Worm (Caenorhabditis elegans) whole organism, L2 larva: ENCODE data around the gene clec-179.

Experiments
- C34F6.9 ChIP-seq: fragments of 150-350 bp; optimal IDR thresholded peaks from 2 replicates; lab custom pipeline; 2014; ENCODE audit warnings: missing biosample characterization, missing genetic modification characterization
- F13H6.1 ChIP-seq: sonication (generic microtip); optimal IDR thresholded peaks from 2 replicates; lab custom pipeline; 2016; ENCODE audit warnings: missing genetic modification characterization, missing compliant biosample characterization
- R02D3.7 ChIP-seq: fragments of 150-350 bp; optimal IDR thresholded peaks from 2 replicates; lab custom pipeline; 2014; ENCODE audit warnings: missing biosample characterization, missing genetic modification characterization
- Y55F3AM.14 ChIP-seq: fragments of 200-800 bp; sonication (Bioruptor generic); optimal IDR thresholded peaks from 2 replicates; lab custom pipeline; 2018; ENCODE audit warnings: mild to moderate bottlenecking, missing genetic modification characterization, missing compliant biosample characterization
- ZK546.5 ChIP-seq: sonication (generic microtip); optimal IDR thresholded peaks from 2 replicates; lab custom pipeline; 2017; ENCODE audit warnings: missing biosample characterization, missing genetic modification characterization
- aly-2 ChIP-seq: fragments of 150-350 bp; optimal IDR thresholded peaks from 2 replicates; lab custom pipeline; 2014; ENCODE audit warnings: missing biosample characterization, missing genetic modification characterization
- blmp-1 ChIP-seq: sonication (generic microtip); optimal IDR thresholded peaks from 2 replicates; lab custom pipeline; 2017; ENCODE audit warnings: missing genetic modification characterization, mild to moderate bottlenecking, missing compliant biosample characterization, antibody characterized with exemption, moderate library complexity; ENCODE audit not compliant: insufficient read depth
- ceh-82 ChIP-seq: fragments of 150-350 bp; optimal IDR thresholded peaks from 2 replicates; lab custom pipeline; 2014; ENCODE audit warnings: missing biosample characterization, missing genetic modification characterization
- crh-2 ChIP-seq: sonication (generic microtip); optimal IDR thresholded peaks from 2 replicates; lab custom pipeline; 2017; ENCODE audit warnings: missing biosample characterization, missing genetic modification characterization
- egl-27 ChIP-seq: sonication (generic microtip); optimal IDR thresholded peaks from 3 replicates; lab custom pipeline; 2017; ENCODE audit warnings: missing biosample characterization, missing genetic modification reagents, missing genetic modification characterization
- elt-1 ChIP-seq: fragments of 150-350 bp; optimal IDR thresholded peaks from 2 replicates; lab custom pipeline; 2014; ENCODE audit warnings: missing biosample characterization, missing genetic modification characterization
- elt-3 ChIP-seq: sonication (generic microtip); optimal IDR thresholded peaks from 2 replicates; lab custom pipeline; 2017; ENCODE audit warnings: missing biosample characterization, missing genetic modification characterization
- fos-1 ChIP-seq: fragments of 150-350 bp; optimal IDR thresholded peaks from 2 replicates; lab custom pipeline; 2014; ENCODE audit warnings: missing biosample characterization, missing genetic modification characterization
- gmeb-1 ChIP-seq: fragments of 150-350 bp; optimal IDR thresholded peaks from 2 replicates; lab custom pipeline; 2014; ENCODE audit warnings: missing biosample characterization, missing genetic modification characterization
- lin-13 ChIP-seq: fragments of 150-350 bp; optimal IDR thresholded peaks from 2 replicates; lab custom pipeline; 2014; ENCODE audit warnings: missing biosample characterization, missing genetic modification reagents, missing genetic modification characterization
- lin-39 ChIP-seq: fragments of 150-350 bp; optimal IDR thresholded peaks from 2 replicates; lab custom pipeline; 2014; ENCODE audit warnings: missing biosample characterization, missing genetic modification reagents, missing genetic modification characterization
- lsy-2 ChIP-seq, 2 experiments: fragments of 150-350 bp in 1 of 2; sonication (generic microtip) in 1 of 2; optimal IDR thresholded peaks; 2 replicates each; lab custom pipeline; 2014 to 2017; ENCODE audit warnings: missing biosample characterization in 2 of 2, missing genetic modification characterization in 2 of 2
- mab-5 ChIP-seq: fragments of 150-350 bp; optimal IDR thresholded peaks from 2 replicates; lab custom pipeline; 2014; ENCODE audit warnings: missing biosample characterization, missing genetic modification characterization
- mdl-1 ChIP-seq, 2 experiments: fragments of 150-350 bp in 1 of 2; sonication (generic microtip) in 1 of 2; optimal IDR thresholded peaks; 2 replicates each; lab custom pipeline; 2017; ENCODE audit warnings: missing biosample characterization in 2 of 2, missing genetic modification characterization in 2 of 2
- nhr-129 ChIP-seq: fragments of 150-350 bp; optimal IDR thresholded peaks from 2 replicates; lab custom pipeline; 2014; ENCODE audit warnings: missing biosample characterization, missing genetic modification characterization
- nhr-23 ChIP-seq: fragments of 150-350 bp; optimal IDR thresholded peaks from 2 replicates; lab custom pipeline; 2014; ENCODE audit warnings: missing biosample characterization, missing genetic modification reagents, missing genetic modification characterization
- nhr-25 ChIP-seq: fragments of 150-350 bp; sonication (generic microtip); optimal IDR thresholded peaks from 3 replicates; lab custom pipeline; 2014; ENCODE audit warnings: missing biosample characterization, missing genetic modification characterization
- nhr-6 ChIP-seq: fragments of 150-350 bp; optimal IDR thresholded peaks from 2 replicates; lab custom pipeline; 2014; ENCODE audit warnings: missing biosample characterization, missing genetic modification characterization
- nhr-77 ChIP-seq: fragments of 150-350 bp; optimal IDR thresholded peaks from 2 replicates; lab custom pipeline; 2014; ENCODE audit warnings: missing biosample characterization, missing genetic modification characterization
- peb-1 ChIP-seq: fragments of 150-350 bp; optimal IDR thresholded peaks from 2 replicates; lab custom pipeline; 2014; ENCODE audit warnings: missing biosample characterization, missing genetic modification characterization
- skn-1 ChIP-seq: sonication (generic microtip); optimal IDR thresholded peaks from 2 replicates; lab custom pipeline; 2017; ENCODE audit warnings: missing biosample characterization, missing genetic modification characterization
- sma-9 ChIP-seq, 2 experiments: fragments of 150-350 bp in 1 of 2; sonication (generic microtip) in 1 of 2; optimal IDR thresholded peaks; 2 replicates each; lab custom pipeline; 2014 to 2016; ENCODE audit warnings: missing genetic modification characterization in 2 of 2, mild to moderate bottlenecking in 1 of 2, missing biosample characterization in 1 of 2, missing compliant biosample characterization in 1 of 2, missing genetic modification reagents in 1 of 2, moderate library complexity in 1 of 2
- snpc-4 ChIP-seq: fragments of 150-350 bp; optimal IDR thresholded peaks from 2 replicates; lab custom pipeline; 2014; ENCODE audit warnings: missing biosample characterization, missing genetic modification characterization
- unc-55 ChIP-seq: fragments of 150-350 bp; sonication (generic microtip); optimal IDR thresholded peaks from 3 replicates; lab custom pipeline; 2014; ENCODE audit warnings: missing biosample characterization, missing genetic modification reagents, missing genetic modification characterization
- unc-62 ChIP-seq: fragments of 150-350 bp; optimal IDR thresholded peaks from 2 replicates; lab custom pipeline; 2014; ENCODE audit warnings: missing biosample characterization, missing genetic modification reagents, missing genetic modification characterization
- zag-1 ChIP-seq: fragments of 150-350 bp; optimal IDR thresholded peaks from 2 replicates; lab custom pipeline; 2014; ENCODE audit warnings: missing biosample characterization, missing genetic modification characterization
- ztf-1 ChIP-seq: fragments of 200-800 bp; sonication (Bioruptor generic); conservative IDR thresholded peaks from 2 replicates; pipeline ENCODE4 v1.3.6; 2022; ENCODE audit warnings: missing genetic modification characterization, missing compliant biosample characterization
- ztf-4 ChIP-seq: fragments of 150-350 bp; optimal IDR thresholded peaks from 2 replicates; lab custom pipeline; 2014; ENCODE audit warnings: missing biosample characterization, missing genetic modification characterization

clec-179 gene

DNA sequence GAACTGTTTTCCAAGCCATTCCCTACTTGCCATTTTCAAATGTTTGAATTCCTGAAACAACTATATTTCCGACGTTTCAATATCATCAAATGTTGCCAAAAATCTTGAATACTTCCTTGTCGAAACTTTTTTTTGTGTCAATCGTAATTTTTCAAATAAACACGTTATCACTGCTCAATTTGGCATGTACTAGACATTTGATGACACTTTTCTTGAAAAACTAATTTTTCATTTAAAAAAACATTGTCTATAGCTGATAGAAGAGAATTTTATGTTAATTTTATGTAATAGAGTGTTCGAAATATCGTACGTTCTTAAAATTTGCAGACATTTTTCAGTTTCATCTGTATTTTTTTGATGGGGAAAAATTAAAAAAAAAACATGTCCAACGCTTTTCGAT lies 1.7 kb downstream of the clec-179 start:
- TF ChIP-seq blmp-1 (tag; lab: Kevin White, UChicago) (no peak), nhr-77 (tag; lab: Kevin White, UChicago) (no peak), ztf-4 (tag; lab: Kevin White, UChicago) (no peak), crh-2 (tag; lab: Kevin White, UChicago) (no peak)

DNA sequence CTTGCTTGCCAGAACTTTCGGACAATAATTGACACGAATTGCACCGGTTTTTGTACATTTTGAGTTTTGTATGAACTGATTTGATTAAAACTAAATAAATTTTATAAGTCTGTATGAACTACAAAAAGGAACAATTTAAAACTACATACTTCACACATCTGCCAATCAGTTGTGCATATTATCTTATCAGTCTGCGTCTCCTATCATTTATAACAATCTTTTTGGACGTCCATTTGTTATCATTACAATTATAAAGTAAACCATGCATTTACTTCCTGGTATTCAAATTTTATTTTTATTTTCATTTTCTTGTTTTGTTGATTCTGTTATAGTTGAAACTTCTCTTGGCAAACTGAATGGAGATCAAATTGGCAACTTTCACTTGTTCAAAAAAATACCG lies 4.2 kb downstream of the clec-179 start, which contains the start of gene cest-10:
cest-10 (plus strand) TSS at position 254 of the 400 bp plus-strand sequence.
- TF ChIP-seq nhr-77 (tag; lab: Kevin White, UChicago) (no peak), nhr-25 (tag; lab: Kevin White, UChicago) (peak; percentile 40), sma-9 (GFP tag; optimal IDR thresholded peaks at IDR 0.05; lab: Kevin White, UChicago) (peak; percentile 29), sma-9 (tag; optimal IDR thresholded peaks at IDR 0.05; lab: Kevin White, UChicago) (no peak), blmp-1 (tag; lab: Kevin White, UChicago) (peak; percentile 9), fos-1 (tag; lab: Kevin White, UChicago) (peak; percentile 65), unc-55 (no peak), mdl-1 (tag; optimal IDR thresholded peaks at IDR 0.05; lab: Kevin White, UChicago) (no peak), Y55F3AM.14 (GFP tag; lab: Kevin White, UChicago) (no peak)

DNA sequence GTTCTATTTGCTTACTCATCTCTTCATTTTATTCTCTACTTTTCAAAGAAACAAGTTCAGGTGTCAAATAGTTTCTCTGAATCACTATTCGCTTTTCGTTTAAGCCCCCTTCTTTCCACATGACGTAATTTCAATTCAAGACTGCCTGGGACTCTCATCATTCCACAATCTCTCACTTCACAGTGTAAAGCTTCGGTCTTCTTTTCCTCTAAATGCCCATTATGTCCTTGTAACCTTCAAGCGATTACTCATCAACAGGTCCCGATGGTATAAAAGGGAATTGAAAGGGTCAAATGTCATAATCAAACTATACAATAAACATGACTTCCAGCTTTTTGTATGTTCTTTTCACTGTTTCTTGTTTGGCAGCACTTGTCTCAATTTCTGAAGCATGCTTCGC lies 5.6 kb downstream of the clec-179 start, which contains the start of gene C42D4.3:
C42D4.3 (plus strand) TSS at position 298 of the 400 bp plus-strand sequence.
- TF ChIP-seq nhr-25 (tag; lab: Kevin White, UChicago) (peak; percentile 86), elt-1 (tag; lab: Kevin White, UChicago) (no peak), fos-1 (tag; lab: Kevin White, UChicago) (peak; percentile 52)

ce11 chrIV:7176887-7177286 lies 7.6 kb downstream of the clec-179 start, which contains the start of gene str-44:
Gene str-44 (plus strand): TSS chrIV:7177187.
- TF ChIP-seq blmp-1 (tag; lab: Kevin White, UChicago) (no peak), fos-1 (tag; lab: Kevin White, UChicago) (no peak), lsy-2 (tag; optimal IDR thresholded peaks at IDR 0.05; lab: Kevin White, UChicago) (no peak), nhr-6 (no peak), elt-1 (tag; lab: Kevin White, UChicago) (no peak), zag-1 (tag; lab: Kevin White, UChicago) (no peak), Y55F3AM.14 (GFP tag; lab: Kevin White, UChicago) (no peak), unc-55 (no peak), lin-13 (GFP tag; lab: Kevin White, UChicago) (no peak), R02D3.7 (tag; lab: Kevin White, UChicago) (no peak), ZK546.5 (tag; lab: Kevin White, UChicago) (no peak)

DNA sequence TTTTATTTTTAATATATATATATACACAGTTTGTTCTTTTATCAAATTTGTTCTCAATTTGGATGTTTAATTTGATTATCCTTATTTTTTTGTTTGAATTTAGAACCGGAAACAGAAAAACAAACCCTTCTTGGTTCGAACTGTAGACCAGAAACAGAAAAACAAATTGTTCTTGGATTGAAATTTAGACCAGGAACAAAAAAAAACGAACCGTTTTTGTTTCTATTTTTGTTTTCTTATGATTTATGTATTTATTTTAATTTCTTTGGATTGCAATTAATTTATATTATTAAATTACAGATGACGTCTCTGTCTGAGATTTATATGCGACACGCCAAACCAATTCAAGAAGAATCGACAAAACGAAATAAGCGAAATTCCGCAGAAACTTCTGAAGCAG lies 9.2 kb downstream of the clec-179 start, which contains the start of gene C42D4.19:
C42D4.19 (plus strand) TSS at position 301 of the 400 bp plus-strand sequence.
- TF ChIP-seq aly-2 (no peak), elt-1 (tag; lab: Kevin White, UChicago) (no peak), ceh-82 (tag; lab: Kevin White, UChicago) (no peak), nhr-25 (tag; lab: Kevin White, UChicago) (no peak), Y55F3AM.14 (GFP tag; lab: Kevin White, UChicago) (no peak), F13H6.1 (tag; lab: Kevin White, UChicago) (no peak), mab-5 (tag; lab: Kevin White, UChicago) (no peak), zag-1 (tag; lab: Kevin White, UChicago) (no peak), C34F6.9 (tag; lab: Kevin White, UChicago) (no peak), lsy-2 (tag; optimal IDR thresholded peaks at IDR 0.05; lab: Kevin White, UChicago) (no peak), ztf-1 (GFP tag; lab: Robert Waterston, UW) (no peak), egl-27 (tag; lab: Kevin White, UChicago) (no peak), ztf-4 (tag; lab: Kevin White, UChicago) (no peak), gmeb-1 (tag; lab: Kevin White, UChicago) (no peak), R02D3.7 (tag; lab: Kevin White, UChicago) (no peak), snpc-4 (tag; lab: Kevin White, UChicago) (no peak)
- TF ChIP-seq, all 48 proteins: peak for 0

DNA sequence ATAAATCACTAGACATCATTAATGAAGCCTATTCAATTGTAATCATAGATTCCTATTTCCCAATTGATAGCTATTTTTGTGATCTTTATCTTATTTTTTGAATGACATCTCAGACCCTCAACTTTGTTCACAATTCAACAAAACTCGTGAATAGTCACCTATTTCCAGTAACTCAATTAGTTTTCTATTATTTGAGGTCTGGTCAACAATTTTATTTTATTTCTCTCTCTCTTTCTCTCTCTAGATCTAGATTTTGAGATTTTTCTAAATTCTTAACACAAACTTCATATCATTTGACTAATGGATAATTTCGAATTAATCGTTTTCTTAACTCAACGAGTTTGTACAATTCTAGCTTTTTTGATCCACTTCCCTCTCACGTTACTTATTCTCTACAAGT lies 11.0 kb downstream of the clec-179 start, which contains the start of gene str-1:
str-1 (plus strand) TSS at position 301 of the 400 bp plus-strand sequence.
- TF ChIP-seq nhr-23 (tag; lab: Kevin White, UChicago) (no peak), egl-27 (tag; lab: Kevin White, UChicago) (no peak), ztf-1 (GFP tag; lab: Robert Waterston, UW) (no peak), peb-1 (no peak), unc-55 (no peak), nhr-25 (tag; lab: Kevin White, UChicago) (no peak), lin-13 (GFP tag; lab: Kevin White, UChicago) (no peak), nhr-6 (no peak), unc-62 (GFP tag; lab: Kevin White, UChicago) (no peak), fos-1 (tag; lab: Kevin White, UChicago) (no peak), crh-2 (tag; lab: Kevin White, UChicago) (no peak), nhr-77 (tag; lab: Kevin White, UChicago) (no peak), lin-39 (tag; lab: Kevin White, UChicago) (no peak), skn-1 (tag; lab: Kevin White, UChicago) (no peak), nhr-129 (tag; lab: Kevin White, UChicago) (no peak), elt-3 (tag; lab: Kevin White, UChicago) (no peak), snpc-4 (tag; lab: Kevin White, UChicago) (no peak)
- TF ChIP-seq, all 48 proteins: peak for 0
